Worm (Caenorhabditis elegans): Measurements from ENCODE around the gene Y73F8A.27.
A peak's percentile ranks its signal among the peaks of the same experiment; 100 is the strongest.

Gene Y73F8A.27

ce11 chrIV:15453137-15453788 lies 19.3 kb upstream of the Y73F8A.27 start, which contains the start of gene gtf-2H4:
Gene gtf-2H4 (minus strand): TSS chrIV:15453187.
- TF ChIP-seq repo-1 (tag; optimal IDR thresholded peaks at IDR 0.05) (no peak), cebp-1 (GFP tag; IDR thresholded peaks at IDR 0.05) (no peak), cebp-1 (tag; optimal IDR thresholded peaks at IDR 0.05) (peak; percentile 38)

DNA sequence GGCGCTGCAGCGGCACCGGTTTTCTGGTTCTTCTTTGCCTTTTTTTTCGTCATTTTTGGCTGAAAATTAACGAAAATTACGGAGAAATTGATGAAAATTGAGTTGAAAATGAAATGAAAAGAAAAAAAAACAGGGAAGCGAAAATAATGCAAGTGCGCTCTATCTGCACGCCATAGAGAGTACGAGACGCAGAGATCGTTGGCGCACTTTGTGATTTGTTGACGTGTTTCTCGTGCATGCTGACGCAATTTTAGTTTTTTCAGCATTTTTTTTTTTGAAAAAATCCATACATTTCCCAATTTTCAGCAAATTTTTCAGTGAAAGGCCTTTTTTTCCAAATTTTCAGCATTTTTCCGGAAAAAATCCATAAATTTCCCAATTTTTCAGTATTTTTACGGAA lies 1.2 kb upstream of the Y73F8A.27 start, which contains the start of gene ntl-11:
TSS of gene ntl-11 (minus strand) at position 66 of the 400 bp plus-strand sequence.
- TF ChIP-seq C17E4.6 (GFP tag; IDR thresholded peaks at IDR 0.05) (peak; percentile 82), nhr-179 (tag; optimal IDR thresholded peaks at IDR 0.05) (no peak), zim-3 (tag; optimal IDR thresholded peaks at IDR 0.05) (no peak), akir-1 (GFP tag; optimal IDR thresholded peaks at IDR 0.05) (no peak), rcor-1 (GFP tag; IDR thresholded peaks at IDR 0.05) (peak; percentile 98), pha-4 (tag; optimal IDR thresholded peaks at IDR 0.05) (peak; percentile 88), ZK185.1 (tag; optimal IDR thresholded peaks at IDR 0.05; ENCODE audit: poor library complexity, severe bottlenecking) (no peak), ztf-22 (GFP tag; optimal IDR thresholded peaks at IDR 0.05) (peak; percentile 48), bed-2 (GFP tag; IDR thresholded peaks at IDR 0.05) (no peak), nfya-2 (GFP tag; IDR thresholded peaks at IDR 0.05) (peak; percentile 84; the same call in 1 of the 2 replicates), snpc-1.1 (tag; optimal IDR thresholded peaks at IDR 0.05; ENCODE audit: insufficient read depth) (peak; percentile 79), atf-7 (tag; optimal IDR thresholded peaks at IDR 0.05) (peak; percentile 77), nfya-1 (tag; optimal IDR thresholded peaks at IDR 0.05; ENCODE audit: borderline replicate concordance, insufficient read depth) (no peak), tlf-1 (GFP tag; optimal IDR thresholded peaks at IDR 0.05) (peak; percentile 96), attf-6 (GFP tag; IDR thresholded peaks at IDR 0.05) (peak; percentile 99), rec-8 (tag; optimal IDR thresholded peaks at IDR 0.05) (no peak), F52B5.7 (tag; optimal IDR thresholded peaks at IDR 0.05) (no peak), egl-44 (GFP tag; IDR thresholded peaks at IDR 0.05) (peak; percentile 75; the same call in 1 of the 2 replicates), dpff-1 (tag; optimal IDR thresholded peaks at IDR 0.05) (peak; percentile 17), B0019.2 (GFP tag; conservative IDR thresholded peaks at IDR 0.05) (peak; percentile 72), hrde-1 (tag; optimal IDR thresholded peaks at IDR 0.05; ENCODE audit: borderline replicate concordance) (peak; percentile 36), lag-1 (GFP tag; IDR thresholded peaks at IDR 0.05) (0 out of 2 replicates have a peak, but pooled peaks have one; percentile 25), mes-4 (tag; optimal IDR thresholded peaks at IDR 0.05) (no peak), egl-18 (GFP tag; IDR thresholded peaks at IDR 0.05) (peak; percentile 74; the same call in 1 of the 2 replicates), F22D6.2 (tag; optimal IDR thresholded peaks at IDR 0.05) (peak; percentile 83), rpc-1 (optimal IDR thresholded peaks at IDR 0.05) (no peak), rpc-1 (tag; optimal IDR thresholded peaks at IDR 0.05) (no peak), T26A5.8 (tag; optimal IDR thresholded peaks at IDR 0.05) (no peak), cebp-1 (GFP tag; IDR thresholded peaks at IDR 0.05) (peak; percentile 24; the same call in 1 of the 2 replicates), cebp-1 (tag; optimal IDR thresholded peaks at IDR 0.05) (peak; percentile 92), ztf-26 (tag; optimal IDR thresholded peaks at IDR 0.05) (peak; percentile 94), ztf-25 (GFP tag; IDR thresholded peaks at IDR 0.05) (no peak), hlh-12 (tag; optimal IDR thresholded peaks at IDR 0.05) (no peak), madf-3 (GFP tag; IDR thresholded peaks at IDR 0.05) (peak; percentile 93), T07F8.4 (tag; optimal IDR thresholded peaks at IDR 0.05) (no peak), aptf-2 (GFP tag; conservative IDR thresholded peaks at IDR 0.05) (no peak), die-1 (tag; optimal IDR thresholded peaks at IDR 0.05) (no peak), hmg-1.2 (GFP tag; IDR thresholded peaks at IDR 0.05) (peak; percentile 100), Y67H2A.10 (GFP tag; conservative IDR thresholded peaks at IDR 0.05) (peak; percentile 77; the same call in 1 of the 2 replicates), lin-35 (GFP tag; optimal IDR thresholded peaks at IDR 0.05) (peak in 2 of 3 experiments; percentile 82 to 95), let-607 (tag; optimal IDR thresholded peaks at IDR 0.05) (peak; percentile 59 to 81), xnd-1 (tag; optimal IDR thresholded peaks at IDR 0.05) (peak; percentile 60), Y53F4B.3 (GFP tag; IDR thresholded peaks at IDR 0.05) (peak; percentile 15; the same call in 1 of the 2 replicates), F37B4.10 (GFP tag; IDR thresholded peaks at IDR 0.05) (0 out of 2 replicates have a peak, but pooled peaks have one; percentile 48)

Data from whole organism, young adult.